Fruit fly (Drosophila melanogaster): ENCODE results near the gene Marcal1.

Gene Marcal1

DNA sequence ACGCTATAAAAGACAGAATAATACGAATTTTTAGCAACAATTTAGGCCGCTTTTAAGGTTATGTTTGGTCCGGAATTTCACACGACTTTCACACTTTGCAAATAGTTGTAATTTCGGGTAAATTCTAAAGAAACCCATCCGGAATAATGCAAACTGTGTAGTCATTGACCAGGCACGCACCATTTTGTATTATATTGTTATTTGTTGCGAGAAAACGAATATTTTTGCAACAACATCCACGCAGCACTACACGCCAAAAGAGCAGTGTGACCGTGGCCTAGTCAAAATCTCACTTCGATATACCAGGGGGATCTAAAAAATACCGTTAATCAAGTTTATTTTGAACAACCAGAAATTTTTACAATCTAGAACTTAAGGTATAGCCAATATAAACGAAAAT is 12.2 kb downstream of the Marcal1 start, which contains the start of gene eIF3i (continued):
- TF ChIP-seq unc-4 (GFP tag; IDR thresholded peaks at IDR 0.05; ENCODE audit: partially characterized antibody) (no peak), pan (optimal IDR thresholded peaks at IDR 0.05) (no peak), pan (GFP tag; optimal IDR thresholded peaks at IDR 0.05 in 1 of 2, IDR thresholded peaks at IDR 0.05 in 1 of 2) (no peak), CG4360 (GFP tag; IDR thresholded peaks at IDR 0.05) (0 out of 2 replicates have a peak, but pooled peaks have one; percentile 33), lab (GFP tag; optimal IDR thresholded peaks at IDR 0.05) (no peak), gcm2 (GFP tag; optimal IDR thresholded peaks at IDR 0.05) (no peak), CG15011 (GFP tag; optimal IDR thresholded peaks at IDR 0.05) (no peak), cwo (GFP tag; optimal IDR thresholded peaks at IDR 0.05) (no peak), Dfd (GFP tag; optimal IDR thresholded peaks at IDR 0.05) (no peak), CG1024 (GFP tag; IDR thresholded peaks at IDR 0.05) (no peak), seq (GFP tag; IDR thresholded peaks at IDR 0.05) (no peak), Chrac-16 (GFP tag; optimal IDR thresholded peaks at IDR 0.05) (no peak), dm (GFP tag; optimal IDR thresholded peaks at IDR 0.05) (peak; percentile 61), inv (GFP tag; IDR thresholded peaks at IDR 0.05; ENCODE audit: partially characterized antibody) (no peak), lov (optimal IDR thresholded peaks at IDR 0.05) (no peak), lov (GFP tag; IDR thresholded peaks at IDR 0.05) (no peak), her (GFP tag; optimal IDR thresholded peaks at IDR 0.05) (no peak), CG8924 (tag; optimal IDR thresholded peaks at IDR 0.05) (peak; percentile 6), Med (GFP tag) (peak; percentile 65), CG9215 (GFP tag; IDR thresholded peaks at IDR 0.05) (no peak), esg (GFP tag; conservative IDR thresholded peaks at IDR 0.05) (no peak), br (optimal IDR thresholded peaks at IDR 0.05) (no peak), Fer2 (tag; optimal IDR thresholded peaks at IDR 0.05) (no peak), CG10431 (GFP tag; optimal IDR thresholded peaks at IDR 0.05) (no peak), CG13287 (GFP tag; IDR thresholded peaks at IDR 0.05; ENCODE audit: partially characterized antibody) (peak; percentile 20; the same call in 1 of the 2 replicates), peb (GFP tag; IDR thresholded peaks at IDR 0.05) (no peak), wor (GFP tag; IDR thresholded peaks at IDR 0.05) (no peak), dati (GFP tag; IDR thresholded peaks at IDR 0.05) (no peak), Bgb (GFP tag; IDR thresholded peaks at IDR 0.05; ENCODE audit: partially characterized antibody) (no peak), CG1647 (GFP tag; optimal IDR thresholded peaks at IDR 0.05) (no peak), Myb (GFP tag; optimal IDR thresholded peaks at IDR 0.05) (peak; percentile 13), MBD-R2 (GFP tag; IDR thresholded peaks at IDR 0.05) (peak; percentile 42; the same call in 1 of the 2 replicates), GATAe (GFP tag; conservative IDR thresholded peaks at IDR 0.05) (no peak), gfzf (GFP tag; optimal IDR thresholded peaks at IDR 0.05) (peak; percentile 77), HmgZ (tag; optimal IDR thresholded peaks at IDR 0.05) (peak; percentile 38), sim (GFP tag; IDR thresholded peaks at IDR 0.05) (no peak), CG14050 (GFP tag; IDR thresholded peaks at IDR 0.05) (no peak), ttk (GFP tag; IDR thresholded peaks at IDR 0.05) (no peak), tna (GFP tag; IDR thresholded peaks at IDR 0.05; ENCODE audit: partially characterized antibody) (no peak), nau (GFP tag; optimal IDR thresholded peaks at IDR 0.05) (no peak), CG7357 (GFP tag; IDR thresholded peaks at IDR 0.05) (no peak), shn (GFP tag; optimal IDR thresholded peaks at IDR 0.05) (no peak), CG15073 (GFP tag; optimal IDR thresholded peaks at IDR 0.05) (no peak), Antp (GFP tag; optimal IDR thresholded peaks at IDR 0.05) (no peak), Ada2b (GFP tag; IDR thresholded peaks at IDR 0.05) (no peak), BEAF-32 (GFP tag; optimal IDR thresholded peaks at IDR 0.05) (peak; percentile 17), CG10267 (tag; optimal IDR thresholded peaks at IDR 0.05) (no peak), hb (GFP tag; IDR thresholded peaks at IDR 0.05; ENCODE audit: partially characterized antibody) (no peak), CG17829 (tag; optimal IDR thresholded peaks at IDR 0.05) (no peak), CG4617 (GFP tag; optimal IDR thresholded peaks at IDR 0.05; ENCODE audit: borderline replicate concordance) (peak; percentile 54), bigmax (GFP tag; optimal IDR thresholded peaks at IDR 0.05) (peak; percentile 97), ro (GFP tag; IDR thresholded peaks at IDR 0.05) (no peak), maf-S (GFP tag; optimal IDR thresholded peaks at IDR 0.05) (no peak)

Measured in whole organism, embryonic.